Fruit fly (Drosophila melanogaster) whole organism, adult: ENCODE measurements around the gene PIG-B.

Experiments used
- CG11617 ChIP-seq: fragments of 200-800 bp; sonication (Bioruptor generic); optimal IDR thresholded peaks from 2 replicates; lab custom pipeline; 2017; ENCODE audit warnings: mild to moderate bottlenecking, missing biosample characterization, missing genetic modification reagents, missing genetic modification characterization
- CG12768 ChIP-seq: fragments of 200-800 bp; sonication (Bioruptor generic); optimal IDR thresholded peaks from 2 replicates; lab custom pipeline; 2017; ENCODE audit warnings: missing biosample characterization, missing genetic modification characterization, mild to moderate bottlenecking, moderate library complexity, missing genetic modification reagents
- CG14711 ChIP-seq: fragments of 200-800 bp; sonication (Bioruptor generic); optimal IDR thresholded peaks from 2 replicates; lab custom pipeline; 2018; ENCODE audit warnings: missing biosample characterization, mild to moderate bottlenecking, missing genetic modification characterization, moderate library complexity
- CG33017 ChIP-seq: fragments of 200-800 bp; sonication (Bioruptor generic); optimal IDR thresholded peaks from 2 replicates; lab custom pipeline; 2018; ENCODE audit warnings: missing biosample characterization, mild to moderate bottlenecking, missing genetic modification characterization, moderate library complexity
- CG5204 ChIP-seq: fragments of 200-800 bp; sonication (Bioruptor generic); optimal IDR thresholded peaks from 2 replicates; lab custom pipeline; 2016; ENCODE audit warnings: missing biosample characterization, missing genetic modification characterization
- CG7045 ChIP-seq: fragments of 200-800 bp; sonication (Bioruptor generic); optimal IDR thresholded peaks from 2 replicates; lab custom pipeline; 2017; ENCODE audit warnings: missing biosample characterization, mild to moderate bottlenecking, missing genetic modification characterization
- CG7101 ChIP-seq: fragments of 200-800 bp; sonication (Bioruptor generic); optimal IDR thresholded peaks from 2 replicates; lab custom pipeline; 2018; ENCODE audit warnings: missing biosample characterization, mild to moderate bottlenecking, missing genetic modification characterization, moderate library complexity
- Clk ChIP-seq: fragments of 200-800 bp; sonication (Bioruptor generic); optimal IDR thresholded peaks from 2 replicates; lab custom pipeline; 2017; ENCODE audit warnings: missing biosample characterization, missing genetic modification characterization
- Hr96 ChIP-seq: fragments of 200-800 bp; sonication (Bioruptor generic); optimal IDR thresholded peaks from 2 replicates; lab custom pipeline; 2016; ENCODE audit warnings: missing biosample characterization, missing genetic modification characterization
- bab1 ChIP-seq: fragments of 200-800 bp; sonication (Bioruptor generic); optimal IDR thresholded peaks from 3 replicates; lab custom pipeline; 2019; ENCODE audit warnings: missing biosample characterization, mild to moderate bottlenecking, missing genetic modification characterization, moderate library complexity
- cnc ChIP-seq, 2 experiments: fragments of >200 bp; optimal IDR thresholded peaks; 2 replicates each; lab custom pipeline; 2017
- kay ChIP-seq: fragments of 200-800 bp; sonication (Bioruptor generic); peaks from one replicate; lab custom pipeline; 2016; ENCODE audit warnings: missing biosample characterization, missing genetic modification characterization, borderline replicate concordance
- ovo ChIP-seq: fragments of 200-800 bp; sonication (Bioruptor generic); optimal IDR thresholded peaks from 2 replicates; lab custom pipeline; 2016; ENCODE audit warnings: missing biosample characterization, missing genetic modification characterization
- pad ChIP-seq: fragments of 200-800 bp; sonication (Bioruptor generic); optimal IDR thresholded peaks from 3 replicates; lab custom pipeline; 2017; ENCODE audit warnings: missing biosample characterization, missing genetic modification characterization, mild to moderate bottlenecking, moderate library complexity, missing genetic modification reagents
- tj ChIP-seq: fragments of 200-800 bp; sonication (Bioruptor generic); optimal IDR thresholded peaks from 3 replicates; lab custom pipeline; 2017; ENCODE audit warnings: missing biosample characterization, mild to moderate bottlenecking, missing genetic modification characterization, moderate library complexity
- toe ChIP-seq: fragments of 200-800 bp; sonication (Bioruptor generic); optimal IDR thresholded peaks from 2 replicates; lab custom pipeline; 2016; ENCODE audit warnings: missing biosample characterization, missing genetic modification characterization

Gene PIG-B

DNA sequence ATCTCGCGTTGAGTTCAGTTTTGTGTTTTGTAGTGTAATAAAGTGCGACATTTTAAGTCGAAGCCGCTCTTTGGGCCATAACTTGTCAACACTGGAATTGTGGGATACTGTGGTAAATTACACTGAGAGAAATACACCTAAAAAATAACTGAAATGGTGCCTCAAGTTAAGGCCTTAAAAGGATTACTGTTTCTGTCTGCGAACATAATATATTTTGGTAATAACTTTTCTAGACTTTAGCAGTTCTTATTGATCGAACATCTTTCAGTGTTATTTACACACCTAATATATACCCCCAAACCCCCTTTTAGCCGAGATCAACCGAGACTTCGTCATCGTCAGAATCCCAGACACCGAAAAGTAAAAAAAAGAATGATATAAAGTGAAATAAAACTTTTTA lies 40.8 kb downstream of the PIG-B start:
- TF ChIP-seq CG7045 (GFP tag; lab: Kevin White, UChicago), result no peak
- TF ChIP-seq CG14711 (tag; lab: Kevin White, UChicago), result no peak
- TF ChIP-seq kay (GFP tag; lab: Kevin White, UChicago), result no peak
- TF ChIP-seq pad (GFP tag; lab: Kevin White, UChicago), result no peak
- TF ChIP-seq cnc (optimal IDR thresholded peaks at IDR 0.05; lab: Kevin White, UChicago), result no peak
- no peak for TF ChIP-seq Clk
- no peak for TF ChIP-seq CG7101 (tag; lab: Kevin White, UChicago)

DNA sequence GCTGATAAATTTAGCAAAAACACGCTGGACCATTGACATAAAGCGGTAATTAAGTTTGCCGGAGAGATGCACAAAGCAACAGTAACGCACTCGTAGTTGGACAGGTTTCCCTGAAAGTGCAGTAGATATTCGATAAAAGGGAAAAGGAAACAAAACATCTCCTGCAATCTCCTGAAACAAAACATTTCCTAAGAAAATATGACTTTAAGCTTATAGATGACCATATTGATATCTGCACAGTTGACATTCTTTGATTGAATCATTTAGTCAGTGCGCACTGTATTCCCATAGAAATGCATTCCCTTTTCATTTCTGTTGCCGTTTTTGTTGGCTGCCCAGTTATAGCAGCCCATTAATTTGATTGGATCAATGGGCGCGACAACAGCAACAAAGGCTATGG lies 41.8 kb downstream of the PIG-B start:
- TF ChIP-seq Clk (no peak), CG33017 (tag; lab: Kevin White, UChicago) (no peak), pad (GFP tag; lab: Kevin White, UChicago) (no peak), CG7101 (tag; lab: Kevin White, UChicago) (no peak), CG11617 (GFP tag; lab: Kevin White, UChicago) (no peak), CG12768 (no peak), tj (GFP tag; lab: Kevin White, UChicago) (no peak), CG5204 (GFP tag; lab: Kevin White, UChicago) (no peak)

DNA sequence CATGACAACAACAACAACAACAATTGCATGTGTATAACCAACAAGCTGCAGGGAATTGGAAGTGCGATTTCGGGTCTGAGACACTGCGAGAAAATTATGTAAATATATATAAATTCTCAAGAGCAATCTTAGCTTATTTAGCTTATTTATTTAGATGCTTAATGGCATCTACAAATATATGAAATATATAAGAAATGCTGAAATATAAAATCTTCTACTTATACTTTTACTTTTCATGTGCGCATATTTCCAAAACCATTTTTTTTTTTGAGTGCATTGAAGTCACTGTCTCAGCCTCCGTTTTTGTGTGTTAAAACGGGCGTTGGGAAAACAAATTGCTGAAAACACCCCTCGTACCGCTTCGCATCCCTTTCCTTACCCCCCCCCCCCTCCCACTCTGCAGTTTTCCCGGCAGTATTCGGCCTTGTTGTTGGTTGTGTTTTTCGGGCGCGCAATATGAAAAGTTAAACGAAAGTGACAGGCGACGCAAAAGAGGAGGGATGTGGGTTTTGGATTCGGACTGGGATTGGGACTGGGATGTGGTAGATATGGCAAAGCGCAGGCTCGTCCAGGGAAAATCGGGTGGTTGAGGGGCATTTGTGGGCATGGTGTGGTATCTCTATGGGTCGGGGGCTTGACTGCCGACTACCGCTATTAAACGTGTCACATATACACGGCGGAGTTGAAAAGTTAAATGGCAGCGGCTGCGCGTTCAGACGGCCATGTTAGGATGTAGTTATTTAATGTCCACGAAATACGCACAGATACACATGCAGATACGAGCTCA lies 44.3 kb downstream of the PIG-B start:
- TF ChIP-seq CG12768 (no peak), ovo (GFP tag; lab: Kevin White, UChicago) (no peak)

DNA sequence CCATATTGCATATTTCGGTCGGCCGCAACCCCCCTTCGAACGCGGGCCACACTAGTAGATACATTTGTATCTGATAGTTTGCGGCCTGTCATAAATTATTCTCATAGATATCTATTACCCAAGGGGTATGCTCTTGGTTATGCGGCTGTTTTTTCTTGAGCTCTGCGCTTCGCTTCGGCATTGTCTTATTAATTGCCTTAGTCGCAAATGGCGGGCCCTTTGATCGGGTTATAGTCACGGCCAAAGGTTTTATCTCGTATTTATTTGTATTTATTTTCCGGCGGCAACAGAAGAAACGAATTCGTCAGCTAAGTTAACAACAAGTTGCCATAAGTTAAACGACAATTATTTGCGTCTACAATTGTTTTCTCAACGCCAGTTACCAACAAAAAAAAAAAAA lies 44.9 kb downstream of the PIG-B start:
- no peak for TF ChIP-seq bab1 (GFP tag; lab: Kevin White, UChicago)
- TF ChIP-seq CG5204 (GFP tag; lab: Kevin White, UChicago), result no peak
- no peak for TF ChIP-seq CG14711 (tag; lab: Kevin White, UChicago)
- no peak for TF ChIP-seq tj (GFP tag; lab: Kevin White, UChicago)
- no peak for TF ChIP-seq Clk
- TF ChIP-seq kay (GFP tag; lab: Kevin White, UChicago), result peak; percentile 61
- TF ChIP-seq CG11617 (GFP tag; lab: Kevin White, UChicago), result no peak

DNA sequence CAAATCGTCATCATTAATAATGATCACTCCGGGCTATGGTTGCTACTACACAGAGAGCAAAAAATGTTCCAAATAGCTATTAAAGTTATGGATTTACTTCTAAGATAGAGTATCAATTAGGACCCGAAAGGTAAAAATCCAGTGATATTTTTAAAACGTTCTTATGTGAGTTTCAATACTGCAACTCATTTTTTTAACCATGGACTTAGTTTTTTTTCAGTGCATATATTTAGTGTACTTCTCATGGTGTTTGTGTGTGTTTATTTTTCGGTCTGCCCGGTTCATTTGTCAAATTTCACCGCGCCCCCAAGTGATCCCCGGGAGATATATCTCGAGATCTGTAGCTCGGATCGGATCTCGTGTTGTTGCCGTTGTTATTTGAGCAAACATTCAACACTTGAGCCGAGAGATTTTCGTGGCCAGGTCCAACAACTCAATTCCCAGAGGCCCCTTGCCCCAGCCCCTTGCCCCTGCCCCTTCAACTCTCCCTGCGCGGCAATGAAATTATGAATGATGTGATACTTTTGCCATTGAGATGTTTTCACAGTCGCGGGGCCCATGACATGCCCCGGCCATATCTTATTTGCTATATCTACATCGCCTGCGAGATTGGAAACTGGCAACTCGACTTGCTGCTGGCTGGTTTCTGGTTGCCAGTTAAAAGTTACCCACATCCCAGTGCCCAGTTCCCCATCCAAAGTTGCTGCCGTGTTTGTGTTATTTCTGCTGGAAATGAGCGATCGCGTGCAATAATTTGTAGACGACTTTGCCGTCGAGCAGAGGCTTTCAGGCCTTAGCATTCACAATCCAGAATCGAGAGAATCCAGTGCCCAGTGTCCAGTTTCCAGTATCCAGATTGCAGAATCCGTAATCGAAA lies 51.7 kb downstream of the PIG-B start:
- no peak for TF ChIP-seq CG14711 (tag; lab: Kevin White, UChicago)
- TF ChIP-seq CG5204 (GFP tag; lab: Kevin White, UChicago), result no peak
- no peak for TF ChIP-seq CG11617 (GFP tag; lab: Kevin White, UChicago)
- TF ChIP-seq toe (GFP tag; lab: Kevin White, UChicago), result no peak
- TF ChIP-seq ovo (GFP tag; lab: Kevin White, UChicago), result no peak
- TF ChIP-seq Hr96 (GFP tag; lab: Kevin White, UChicago), result no peak

DNA sequence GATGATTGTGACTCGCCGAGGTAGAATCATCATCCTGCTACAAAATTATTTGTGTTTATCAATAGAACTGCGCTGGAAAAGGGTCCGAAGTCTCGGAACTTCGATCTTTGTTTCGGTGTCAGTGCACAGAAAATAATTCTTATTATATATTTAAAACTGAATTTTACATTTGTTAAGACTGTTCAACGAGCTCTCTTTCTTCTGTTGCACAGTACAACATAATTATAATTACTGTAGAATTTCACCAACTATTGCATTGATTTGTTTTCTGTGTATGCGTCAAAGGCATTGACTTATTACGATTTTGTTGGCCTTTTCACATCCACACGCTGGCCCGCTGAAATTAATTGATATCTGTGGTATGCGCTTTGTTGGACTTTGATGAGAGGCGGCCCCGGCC lies 52.4 kb downstream of the PIG-B start:
- TF ChIP-seq CG33017 (tag; lab: Kevin White, UChicago) (no peak), toe (GFP tag; lab: Kevin White, UChicago) (no peak), pad (GFP tag; lab: Kevin White, UChicago) (no peak), tj (GFP tag; lab: Kevin White, UChicago) (no peak)
